Worm (Caenorhabditis elegans) whole organism, L4/young adult: Measurements from ENCODE around the gene sars-1.

Experiments used
- W03F9.2 ChIP-seq: fragments of 150-350 bp; optimal IDR thresholded peaks from 2 replicates; lab custom pipeline; 2014; ENCODE audit warnings: missing biosample characterization, missing genetic modification characterization
- him-1 ChIP-seq: sonication (generic microtip); optimal IDR thresholded peaks from 2 replicates; lab custom pipeline; 2016; ENCODE audit warnings: missing genotype, missing genetic modification reagents, missing genetic modification characterization, missing compliant biosample characterization

ce11 chrIV:10033053-10033452, 29.5 kb downstream of the sars-1 start, which contains the start of gene F44D12.6:
- TF ChIP-seq him-1 (tag; lab: Kevin White, UChicago) (no peak), W03F9.2 (tag; lab: Kevin White, UChicago) (no peak)
